Worm (Caenorhabditis elegans): Measurements from ENCODE around the gene F25B4.7.

Gene F25B4.7

ce11 chrV:5691665-5692407, 4.8 kb upstream of the F25B4.7 start, which contains the start of gene F25B4.8:
Gene F25B4.8 (minus strand): TSS chrV:5691715.
- TF ChIP-seq elt-2 (tag; optimal IDR thresholded peaks at IDR 0.05) (peak; percentile 55), nhr-23 (tag; optimal IDR thresholded peaks at IDR 0.05) (no peak)

ce11 chrV:5684534-5684933, 2.5 kb downstream of the F25B4.7 start, which contains the start of the genes hmgs-1 and F25B4.4:
Gene hmgs-1 (minus strand): TSS chrV:5684589.
Gene F25B4.4 (plus strand): TSS chrV:5684873.
- TF ChIP-seq nhr-67 (tag; optimal IDR thresholded peaks at IDR 0.05) (no peak), ceh-28 (tag; optimal IDR thresholded peaks at IDR 0.05) (peak; percentile 76), nhr-25 (tag; optimal IDR thresholded peaks at IDR 0.05) (peak; percentile 88), elt-2 (tag; optimal IDR thresholded peaks at IDR 0.05) (peak; percentile 60), lin-15B (tag; optimal IDR thresholded peaks at IDR 0.05) (peak; percentile 97), elt-1 (tag; optimal IDR thresholded peaks at IDR 0.05) (peak; percentile 37), ZK546.5 (tag; optimal IDR thresholded peaks at IDR 0.05) (no peak), pha-4 (tag; optimal IDR thresholded peaks at IDR 0.05) (peak; percentile 98), daf-12 (tag; optimal IDR thresholded peaks at IDR 0.05) (no peak), jun-1 (tag; optimal IDR thresholded peaks at IDR 0.05) (peak; percentile 85), nhr-76 (tag; optimal IDR thresholded peaks at IDR 0.05) (no peak), nhr-28 (tag; optimal IDR thresholded peaks at IDR 0.05) (peak; percentile 41), fos-1 (tag; optimal IDR thresholded peaks at IDR 0.05) (no peak), nhr-43 (tag; optimal IDR thresholded peaks at IDR 0.05; ENCODE audit: poor library complexity, severe bottlenecking) (peak; percentile 83), egl-27 (tag; optimal IDR thresholded peaks at IDR 0.05) (peak; percentile 49), ceh-9 (tag; optimal IDR thresholded peaks at IDR 0.05) (no peak), ztf-11 (tag; optimal IDR thresholded peaks at IDR 0.05) (no peak), lsy-12 (tag; optimal IDR thresholded peaks at IDR 0.05) (peak; percentile 79), fkh-2 (tag; optimal IDR thresholded peaks at IDR 0.05) (no peak), lin-39 (tag; optimal IDR thresholded peaks at IDR 0.05) (peak; percentile 96), eor-1 (tag; optimal IDR thresholded peaks at IDR 0.05) (no peak), ceh-16 (tag; optimal IDR thresholded peaks at IDR 0.05) (no peak), unc-62 (GFP tag; optimal IDR thresholded peaks at IDR 0.05) (no peak), sea-2 (GFP tag; optimal IDR thresholded peaks at IDR 0.05) (no peak), pqm-1 (tag; optimal IDR thresholded peaks at IDR 0.05) (peak; percentile 81), mdl-1 (tag; optimal IDR thresholded peaks at IDR 0.05) (no peak), hmg-11 (tag; optimal IDR thresholded peaks at IDR 0.05) (peak; percentile 80), nhr-237 (tag; optimal IDR thresholded peaks at IDR 0.05) (no peak), fkh-10 (GFP tag; optimal IDR thresholded peaks at IDR 0.05) (peak; percentile 86), nhr-11 (tag; optimal IDR thresholded peaks at IDR 0.05) (peak; percentile 49), ceh-82 (tag; optimal IDR thresholded peaks at IDR 0.05) (peak; percentile 71), elt-3 (tag; optimal IDR thresholded peaks at IDR 0.05) (peak in 1 of 3 experiments; percentile 9), snpc-4 (tag; optimal IDR thresholded peaks at IDR 0.05) (peak; percentile 67), nhr-77 (tag; optimal IDR thresholded peaks at IDR 0.05) (peak; percentile 61), skn-1 (tag; optimal IDR thresholded peaks at IDR 0.05) (peak; percentile 76), mml-1 (tag; optimal IDR thresholded peaks at IDR 0.05) (no peak), nhr-12 (tag; optimal IDR thresholded peaks at IDR 0.05) (no peak), ztf-4 (tag; optimal IDR thresholded peaks at IDR 0.05) (no peak), egl-5 (tag; optimal IDR thresholded peaks at IDR 0.05) (peak; percentile 94), unc-39 (tag; optimal IDR thresholded peaks at IDR 0.05) (no peak), aly-2 (tag; optimal IDR thresholded peaks at IDR 0.05) (no peak), nfya-1 (tag; optimal IDR thresholded peaks at IDR 0.05; ENCODE audit: insufficient read depth) (peak; percentile 88), zag-1 (tag; optimal IDR thresholded peaks at IDR 0.05) (no peak), ama-1 (optimal IDR thresholded peaks at IDR 0.05) (peak; percentile 64), nhr-23 (tag; optimal IDR thresholded peaks at IDR 0.05) (peak; percentile 95), R02D3.7 (tag; optimal IDR thresholded peaks at IDR 0.05) (peak; percentile 100), tbx-2 (tag; optimal IDR thresholded peaks at IDR 0.05) (peak; percentile 70)
